Worm (Caenorhabditis elegans): ENCODE measurements around the gene lir-2.

DNA sequence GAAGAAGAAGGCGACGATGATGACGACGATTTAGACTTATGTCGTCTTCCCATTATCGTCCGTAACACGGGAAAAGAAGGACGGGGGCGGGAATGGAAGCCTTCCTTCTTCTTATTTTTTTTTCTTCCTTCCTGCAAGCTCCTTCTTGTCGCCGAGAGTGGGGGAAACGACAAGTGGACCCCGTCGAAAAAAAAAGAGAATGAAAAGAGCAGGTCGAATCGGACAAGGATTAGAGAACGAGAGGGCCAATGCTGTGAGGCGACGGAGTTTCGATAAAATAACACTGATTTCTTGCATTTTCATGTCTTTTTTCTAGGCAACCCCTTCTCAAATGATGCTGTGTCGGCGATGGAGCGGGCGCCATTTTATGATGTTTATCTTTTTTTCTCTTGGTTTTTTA, 15.9 kb upstream of the lir-2 start, which contains the start of gene pde-4:
- TF ChIP-seq snpc-4 (tag; optimal IDR thresholded peaks at IDR 0.05) = no peak
- no peak for TF ChIP-seq nhr-11 (tag; optimal IDR thresholded peaks at IDR 0.05)
- TF ChIP-seq pha-4 (tag; optimal IDR thresholded peaks at IDR 0.05) = no peak
- TF ChIP-seq fkh-10 (GFP tag; optimal IDR thresholded peaks at IDR 0.05) = no peak
- no peak for TF ChIP-seq nhr-77 (tag; optimal IDR thresholded peaks at IDR 0.05)

Measured in whole organism, L3 larva.